Worm (Caenorhabditis elegans) whole organism, young adult: ENCODE measurements around the gene erh-1.

Experiments
- D2030.7 ChIP-seq: fragments of 200-800 bp; sonication (Bioruptor generic); IDR thresholded peaks from 2 replicates; pipeline ENCODE4 v1.3.6; 2022; ENCODE audit warnings: missing genetic modification reagents, missing genetic modification characterization, missing compliant biosample characterization
- F10E7.11 ChIP-seq: sonication (generic microtip); optimal IDR thresholded peaks from 2 replicates; lab custom pipeline; 2017; ENCODE audit warnings: mild to moderate bottlenecking, missing genetic modification characterization, moderate library complexity, missing compliant biosample characterization
- F22D6.2 ChIP-seq: sonication (generic microtip); optimal IDR thresholded peaks from 2 replicates; lab custom pipeline; 2016; ENCODE audit warnings: mild to moderate bottlenecking, missing genetic modification characterization, missing compliant biosample characterization
- ama-1 ChIP-seq, 3 experiments: fragments of 150-350 bp in 1 of 3; sonication (generic microtip) in 2 of 3; optimal IDR thresholded peaks; 2 replicates each; lab custom pipeline; 2014 to 2018; ENCODE audit warnings: missing biosample characterization in 2 of 3, missing genetic modification characterization in 2 of 3, missing genetic modification reagents in 2 of 3
- aptf-2 ChIP-seq: fragments of 200-800 bp; sonication (Bioruptor generic); conservative IDR thresholded peaks from 2 replicates; pipeline ENCODE4 v1.3.6; 2022; ENCODE audit warnings: missing genetic modification reagents, missing genetic modification characterization, missing compliant biosample characterization
- gei-17 ChIP-seq: fragments of 200-800 bp; sonication (Bioruptor generic); optimal IDR thresholded peaks from 2 replicates; lab custom pipeline; 2018; ENCODE audit warnings: mild to moderate bottlenecking, missing genetic modification characterization, missing compliant biosample characterization
- hlh-12 ChIP-seq: sonication (generic microtip); optimal IDR thresholded peaks from 2 replicates; lab custom pipeline; 2016; ENCODE audit warnings: missing genetic modification characterization, missing compliant biosample characterization
- lsl-1 ChIP-seq: fragments of 200-800 bp; sonication (Bioruptor generic); optimal IDR thresholded peaks from 2 replicates; lab custom pipeline; 2018; ENCODE audit warnings: mild to moderate bottlenecking, missing genetic modification characterization, moderate library complexity, missing compliant biosample characterization
- mes-4 ChIP-seq: sonication (generic microtip); optimal IDR thresholded peaks from 2 replicates; lab custom pipeline; 2016; ENCODE audit warnings: missing genotype, missing genetic modification characterization, missing compliant biosample characterization
- mxl-1 ChIP-seq: sonication (generic microtip); optimal IDR thresholded peaks from 2 replicates; lab custom pipeline; 2016; ENCODE audit warnings: missing genetic modification characterization, missing compliant biosample characterization
- nhr-90 ChIP-seq: sonication (generic microtip); optimal IDR thresholded peaks from 2 replicates; lab custom pipeline; 2016; ENCODE audit warnings: missing genotype, mild to moderate bottlenecking, missing genetic modification characterization, missing compliant biosample characterization
- pha-4 ChIP-seq: fragments of 150-350 bp; sonication (generic microtip); optimal IDR thresholded peaks from 2 replicates; lab custom pipeline; 2014; ENCODE audit warnings: missing biosample characterization, missing genetic modification reagents, missing genetic modification characterization
- sea-2 ChIP-seq: fragments of 200-800 bp; sonication (Bioruptor generic); IDR thresholded peaks from 2 replicates; pipeline ENCODE4 v1.3.6; 2022; ENCODE audit warnings: missing genetic modification characterization, missing compliant biosample characterization
- unc-62 ChIP-seq: fragments of 150-350 bp; optimal IDR thresholded peaks from 2 replicates; lab custom pipeline; 2014; ENCODE audit warnings: missing biosample characterization, missing genetic modification reagents, missing genetic modification characterization

DNA sequence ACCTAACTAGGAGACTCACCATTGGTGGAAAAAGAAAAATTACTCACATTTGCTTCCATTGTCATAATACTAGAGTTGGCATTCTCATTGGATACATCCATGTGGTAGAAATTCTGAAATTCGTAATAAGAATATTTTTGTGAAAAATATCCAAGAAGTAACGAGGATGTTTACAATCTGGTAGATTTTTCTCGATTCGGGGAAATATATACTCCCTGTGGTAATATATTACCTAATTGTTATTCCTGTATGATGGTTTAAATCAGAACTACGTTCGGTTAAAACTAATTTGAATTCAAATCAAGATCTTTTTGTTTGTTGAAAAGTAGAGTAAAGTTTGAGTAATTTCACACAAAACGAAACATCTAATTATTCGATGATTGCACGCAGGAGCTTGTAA is 30.0 kb downstream of the erh-1 start, which contains the start of gene srd-34:
- TF ChIP-seq lsl-1 (GFP tag; lab: Kevin White, UChicago) (no peak), mes-4 (tag; lab: Kevin White, UChicago) (no peak), F10E7.11 (tag; lab: Kevin White, UChicago) (no peak), hlh-12 (tag; lab: Kevin White, UChicago) (no peak), mxl-1 (tag; lab: Kevin White, UChicago) (no peak), F22D6.2 (tag; lab: Kevin White, UChicago) (no peak), ama-1 (optimal IDR thresholded peaks at IDR 0.05; lab: Kevin White, UChicago) (no peak), ama-1 (GFP tag; optimal IDR thresholded peaks at IDR 0.05; lab: Kevin White, UChicago) (no peak), aptf-2 (no peak), gei-17 (GFP tag; lab: Kevin White, UChicago) (no peak), sea-2 (GFP tag; lab: Robert Waterston, UW) (no peak), D2030.7 (GFP tag; lab: Robert Waterston, UW) (no peak), pha-4 (no peak), nhr-90 (tag; lab: Kevin White, UChicago) (no peak), unc-62 (GFP tag; lab: Kevin White, UChicago) (no peak)
